Worm (Caenorhabditis elegans) whole organism, L4 larva: ENCODE results near the gene adt-1.

ENCODE experiments used
- F26F4.8 ChIP-seq: fragments of 200-800 bp; sonication (Bioruptor generic); conservative IDR thresholded peaks from 2 replicates; pipeline ENCODE4 v1.3.6; 2022; ENCODE audit warnings: missing genetic modification characterization, missing compliant biosample characterization
- F37D6.2 ChIP-seq: sonication (generic microtip); optimal IDR thresholded peaks from 2 replicates; lab custom pipeline; 2016; ENCODE audit warnings: mild to moderate bottlenecking, missing genetic modification characterization, missing compliant biosample characterization
- R02D3.7 ChIP-seq: fragments of 150-350 bp; sonication (generic microtip); optimal IDR thresholded peaks from 3 replicates; lab custom pipeline; 2014; ENCODE audit warnings: missing biosample characterization, missing genetic modification characterization
- Y5F2A.4 ChIP-seq: fragments of 200-800 bp; sonication (Bioruptor generic); optimal IDR thresholded peaks from 2 replicates; lab custom pipeline; 2018; ENCODE audit warnings: mild to moderate bottlenecking, missing genetic modification characterization, missing compliant biosample characterization
- Y75B8A.6 ChIP-seq: fragments of 200-800 bp; sonication (Bioruptor generic); IDR thresholded peaks from 2 replicates; pipeline ENCODE4 v1.3.6; 2022; ENCODE audit warnings: missing genetic modification reagents, missing genetic modification characterization, missing compliant biosample characterization
- ZK546.5 ChIP-seq, 2 experiments: sonication (generic microtip); optimal IDR thresholded peaks; 2 replicates each; lab custom pipeline; 2017; ENCODE audit warnings: missing biosample characterization in 2 of 2, missing genetic modification characterization in 2 of 2
- aha-1 ChIP-seq: fragments of 150-350 bp; peaks from one replicate; lab custom pipeline; 2014; ENCODE audit warnings: missing biosample characterization, missing genetic modification characterization
- ama-1 ChIP-seq: fragments of 150-350 bp; optimal IDR thresholded peaks from 2 replicates; lab custom pipeline; 2014; ENCODE audit warnings: inconsistent platforms, mixed read lengths
- ceh-44 ChIP-seq: fragments of 200-800 bp; sonication (Bioruptor generic); IDR thresholded peaks from 2 replicates; pipeline ENCODE4 v1.3.6; 2022; ENCODE audit warnings: missing genetic modification reagents, missing genetic modification characterization, missing compliant biosample characterization
- ces-1 ChIP-seq: fragments of 150-350 bp; sonication (generic microtip); optimal IDR thresholded peaks from 4 replicates; lab custom pipeline; 2014; ENCODE audit warnings: missing biosample characterization, missing genetic modification reagents, missing genetic modification characterization
- cey-2 ChIP-seq: sonication (generic microtip); optimal IDR thresholded peaks from 3 replicates; lab custom pipeline; 2017; ENCODE audit warnings: missing genetic modification characterization, mild to moderate bottlenecking, missing compliant biosample characterization, antibody characterized with exemption, borderline replicate concordance; ENCODE audit not compliant: insufficient read depth
- daf-16 ChIP-seq, 3 experiments: sonication (generic microtip); optimal IDR thresholded peaks; 2 replicates each; lab custom pipeline; 2016 to 2017; ENCODE audit warnings: missing genetic modification characterization in 3 of 3, missing genetic modification reagents in 3 of 3, mild to moderate bottlenecking in 2 of 3, missing compliant biosample characterization in 2 of 3, missing biosample characterization in 1 of 3, moderate library complexity in 1 of 3
- duxl-1 ChIP-seq: sonication (generic microtip); optimal IDR thresholded peaks from 2 replicates; lab custom pipeline; 2016; ENCODE audit warnings: mild to moderate bottlenecking, missing genetic modification characterization, moderate library complexity, missing compliant biosample characterization; ENCODE audit not compliant: poor library complexity
- egl-27 ChIP-seq: sonication (generic microtip); optimal IDR thresholded peaks from 3 replicates; lab custom pipeline; 2017; ENCODE audit warnings: missing biosample characterization, missing genetic modification reagents, missing genetic modification characterization
- egl-43 ChIP-seq: fragments of 200-800 bp; sonication (Bioruptor generic); IDR thresholded peaks from 2 replicates; pipeline ENCODE4 v1.3.6; 2022; ENCODE audit warnings: missing genetic modification reagents, missing genetic modification characterization, missing compliant biosample characterization
- fkh-10 ChIP-seq: fragments of 150-350 bp; optimal IDR thresholded peaks from 2 replicates; lab custom pipeline; 2014; ENCODE audit warnings: missing biosample characterization, missing genetic modification reagents, missing genetic modification characterization
- hlh-30 ChIP-seq: sonication (generic microtip); optimal IDR thresholded peaks from 2 replicates; lab custom pipeline; 2017; ENCODE audit warnings: antibody characterized with exemption, mild to moderate bottlenecking, missing genetic modification characterization, missing compliant biosample characterization; ENCODE audit not compliant: insufficient read depth
- hmg-1.1 ChIP-seq: fragments of 200-800 bp; sonication (Bioruptor generic); IDR thresholded peaks from 2 replicates; pipeline ENCODE4 v1.3.6; 2022; ENCODE audit warnings: missing genetic modification reagents, missing genetic modification characterization, missing compliant biosample characterization
- lin-1 ChIP-seq: fragments of 200-800 bp; sonication (Bioruptor generic); IDR thresholded peaks from 2 replicates; pipeline ENCODE4 v1.3.6; 2022; ENCODE audit warnings: missing genetic modification reagents, missing genetic modification characterization, missing compliant biosample characterization
- lin-13 ChIP-seq: fragments of 150-350 bp; optimal IDR thresholded peaks from 2 replicates; lab custom pipeline; 2014; ENCODE audit warnings: missing biosample characterization, missing genetic modification reagents, missing genetic modification characterization
- lsy-2 ChIP-seq, 2 experiments: fragments of 150-350 bp in 1 of 2; sonication (generic microtip) in 1 of 2; optimal IDR thresholded peaks; 2 replicates each; lab custom pipeline; 2014 to 2017; ENCODE audit warnings: missing biosample characterization in 2 of 2, missing genetic modification characterization in 2 of 2
- mdt-29 ChIP-seq: fragments of 200-800 bp; sonication (Bioruptor generic); IDR thresholded peaks from 2 replicates; pipeline ENCODE4 v1.3.6; 2022; ENCODE audit warnings: missing genetic modification reagents, missing genetic modification characterization, missing compliant biosample characterization
- mep-1 ChIP-seq: fragments of 150-350 bp; sonication (generic microtip); optimal IDR thresholded peaks from 3 replicates; lab custom pipeline; 2014; ENCODE audit warnings: missing biosample characterization, missing genetic modification characterization
- nhr-10 ChIP-seq: fragments of 150-350 bp; optimal IDR thresholded peaks from 2 replicates; lab custom pipeline; 2014; ENCODE audit warnings: missing biosample characterization, missing genetic modification characterization
- nhr-111 ChIP-seq: fragments of 200-800 bp; sonication (Bioruptor generic); optimal IDR thresholded peaks from 2 replicates; lab custom pipeline; 2018; ENCODE audit warnings: mild to moderate bottlenecking, missing genetic modification characterization, missing compliant biosample characterization
- nhr-42 ChIP-seq: fragments of 200-800 bp; sonication (Bioruptor generic); IDR thresholded peaks from 2 replicates; pipeline ENCODE4 v1.3.6; 2022; ENCODE audit warnings: missing genetic modification characterization, missing compliant biosample characterization
- pha-4 ChIP-seq, 2 experiments: fragments of 150-350 bp in 1 of 2; fragments of 200-800 bp in 1 of 2; sonication (Bioruptor generic) in 1 of 2; IDR thresholded peaks in 1 of 2; optimal IDR thresholded peaks in 1 of 2; 2 replicates each; pipeline versions ENCODE4 v1.3.6 to Lab custom; 2014 to 2022; ENCODE audit warnings: missing genetic modification characterization in 2 of 2, missing genetic modification reagents in 2 of 2, missing biosample characterization in 1 of 2, missing compliant biosample characterization in 1 of 2
- rbr-2 ChIP-seq: sonication (generic microtip); optimal IDR thresholded peaks from 2 replicates; lab custom pipeline; 2016; ENCODE audit warnings: missing genotype, missing genetic modification characterization, missing compliant biosample characterization
- snpc-4 ChIP-seq: fragments of 150-350 bp; optimal IDR thresholded peaks from 2 replicates; lab custom pipeline; 2014; ENCODE audit warnings: missing biosample characterization, missing genetic modification characterization
- spr-1 ChIP-seq: sonication (generic microtip); optimal IDR thresholded peaks from 2 replicates; lab custom pipeline; 2016; ENCODE audit warnings: mild to moderate bottlenecking, missing genetic modification characterization, missing compliant biosample characterization
- unc-130 ChIP-seq: sonication (generic microtip); optimal IDR thresholded peaks from 2 replicates; lab custom pipeline; 2016; ENCODE audit warnings: missing genetic modification reagents, missing genetic modification characterization, missing compliant biosample characterization
- unc-62 ChIP-seq, 3 experiments: fragments of 150-350 bp in 1 of 3; sonication (generic microtip); optimal IDR thresholded peaks in 2 of 3; peaks in 1 of 3; 1 replicate in 1 of 3; 2 replicates in 2 of 3; lab custom pipeline; 2014 to 2017; ENCODE audit warnings: missing biosample characterization in 3 of 3, missing genetic modification characterization in 3 of 3, missing genetic modification reagents in 3 of 3, missing genotype in 1 of 3
- zip-11 ChIP-seq: fragments of 200-800 bp; sonication (Bioruptor generic); IDR thresholded peaks from 2 replicates; pipeline ENCODE4 v1.3.6; 2022; ENCODE audit warnings: missing genetic modification characterization, missing compliant biosample characterization
- zip-2 ChIP-seq: fragments of 150-350 bp; optimal IDR thresholded peaks from 2 replicates; lab custom pipeline; 2014; ENCODE audit warnings: missing biosample characterization, missing genetic modification characterization

The adt-1 gene

ce11 chrX:12691740-12692383 lies 13.2 kb downstream of the adt-1 start:
- TF ChIP-seq aha-1 (peak; percentile 9), rbr-2 (tag; lab: Kevin White, UChicago) (peak; percentile 18), egl-43 (peak; percentile 56; the same call in 1 of the 2 replicates), unc-62 (GFP tag; optimal IDR thresholded peaks at IDR 0.05 in 1 of 2; lab: Kevin White, UChicago) (peak in 1 of 2 experiments; percentile 97), unc-62 (tag; optimal IDR thresholded peaks at IDR 0.05; lab: Kevin White, UChicago) (no peak), lsy-2 (tag; optimal IDR thresholded peaks at IDR 0.05; lab: Kevin White, UChicago) (no peak), ama-1 (lab: Kevin White, UChicago) (peak; percentile 60), fkh-10 (GFP tag; lab: Kevin White, UChicago) (peak; percentile 71), lin-1 (no peak), mep-1 (tag; lab: Kevin White, UChicago) (peak; percentile 39), hlh-30 (tag; lab: Kevin White, UChicago) (peak; percentile 22)

- peak in 1 of 2 experiments; percentile 24 for TF ChIP-seq ZK546.5 (tag; optimal IDR thresholded peaks at IDR 0.05; lab: Kevin White, UChicago)
- TF ChIP-seq F37D6.2 (tag; lab: Kevin White, UChicago): peak; percentile 48
- TF ChIP-seq rbr-2 (tag; lab: Kevin White, UChicago): peak; percentile 3
- 0 out of 2 replicates have a peak, but pooled peaks have one; percentile 45 for TF ChIP-seq nhr-42 (GFP tag; lab: Robert Waterston, UW)
- no peak for TF ChIP-seq ceh-44 (GFP tag; lab: Robert Waterston, UW)
- TF ChIP-seq nhr-111: no peak
- TF ChIP-seq ces-1 (GFP tag; lab: Kevin White, UChicago): no peak
- TF ChIP-seq lsy-2 (tag; optimal IDR thresholded peaks at IDR 0.05; lab: Kevin White, UChicago): peak in 1 of 2 experiments; percentile 0
- no peak for TF ChIP-seq mdt-29 (GFP tag; lab: Robert Waterston, UW)
- TF ChIP-seq aha-1: peak; percentile 66
Observed at ce11 chrX:12693150-12693589, 14.5 kb downstream of the adt-1 start.

ce11 chrX:12700456-12700855 lies 21.8 kb downstream of the adt-1 start, which contains the start of gene nhr-26:
Gene nhr-26, minus strand, starts transcription at chrX:12700465.
- TF ChIP-seq egl-43 (no peak), F26F4.8 (GFP tag; lab: Robert Waterston, UW) (no peak), snpc-4 (tag; lab: Kevin White, UChicago) (no peak), pha-4 (GFP tag; IDR thresholded peaks at IDR 0.05; lab: Robert Waterston, UW) (no peak), pha-4 (tag; optimal IDR thresholded peaks at IDR 0.05; lab: Kevin White, UChicago) (no peak), duxl-1 (no peak)

ce11 chrX:12701963-12702362 lies 23.3 kb downstream of the adt-1 start, which contains the start of gene nhr-214:
Gene nhr-214, minus strand, starts transcription at chrX:12702063.
- TF ChIP-seq cey-2 (tag; lab: Kevin White, UChicago) (no peak), zip-11 (GFP tag; lab: Robert Waterston, UW) (no peak), daf-16 (GFP tag; optimal IDR thresholded peaks at IDR 0.05; lab: Kevin White, UChicago) (no peak), daf-16 (tag; optimal IDR thresholded peaks at IDR 0.05; lab: Kevin White, UChicago) (no peak), mdt-29 (GFP tag; lab: Robert Waterston, UW) (no peak), R02D3.7 (no peak), Y5F2A.4 (GFP tag; lab: Kevin White, UChicago) (no peak), hmg-1.1 (no peak), duxl-1 (no peak), Y75B8A.6 (GFP tag; lab: Robert Waterston, UW) (no peak), zip-2 (tag; lab: Kevin White, UChicago) (no peak), nhr-10 (no peak)

- TF ChIP-seq unc-130 (no peak), lin-13 (GFP tag; lab: Kevin White, UChicago) (no peak), rbr-2 (tag; lab: Kevin White, UChicago) (no peak), egl-27 (tag; lab: Kevin White, UChicago) (no peak), spr-1 (tag; lab: Kevin White, UChicago) (no peak)
Observed at ce11 chrX:12702713-12703112, 24.1 kb downstream of the adt-1 start.
